Worm (Caenorhabditis elegans): ENCODE measurements around the gene ethe-1.

The ethe-1 gene

DNA sequence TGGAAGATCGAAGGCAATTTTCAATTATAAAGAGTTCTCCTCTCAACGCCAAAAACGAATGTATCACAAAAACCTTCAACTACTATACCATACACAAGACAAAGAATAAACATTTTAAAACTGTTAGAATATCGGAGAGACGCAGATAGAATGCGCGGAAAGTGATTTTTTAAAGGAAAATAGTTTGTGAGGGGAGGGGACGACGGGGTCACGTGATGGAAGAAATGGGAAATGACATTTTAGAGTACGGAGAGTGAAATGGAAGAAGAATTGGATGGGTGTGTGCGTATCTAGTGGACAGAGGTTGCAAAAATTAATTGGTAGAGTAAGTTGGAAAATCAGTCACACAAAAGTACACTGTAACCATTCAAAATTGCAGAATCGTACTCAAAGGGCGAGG is 25.8 kb upstream of the ethe-1 start:
- TF ChIP-seq unc-62 (GFP tag; optimal IDR thresholded peaks at IDR 0.05): no peak
- TF ChIP-seq fos-1 (tag; optimal IDR thresholded peaks at IDR 0.05): peak; percentile 9
- no peak for TF ChIP-seq unc-39 (tag; optimal IDR thresholded peaks at IDR 0.05)
- TF ChIP-seq nhr-25 (tag; optimal IDR thresholded peaks at IDR 0.05): peak; percentile 89
- TF ChIP-seq sem-4 (tag; optimal IDR thresholded peaks at IDR 0.05): no peak
- TF ChIP-seq aly-2 (tag; optimal IDR thresholded peaks at IDR 0.05): no peak
- peak; percentile 50 for TF ChIP-seq gmeb-1 (tag; optimal IDR thresholded peaks at IDR 0.05)
- TF ChIP-seq nhr-21 (tag; optimal IDR thresholded peaks at IDR 0.05): peak; percentile 41
- peak; percentile 79 for TF ChIP-seq sma-3 (GFP tag; optimal IDR thresholded peaks at IDR 0.05)
- no peak for TF ChIP-seq nhr-6 (tag; optimal IDR thresholded peaks at IDR 0.05)
- TF ChIP-seq nhr-237 (tag; optimal IDR thresholded peaks at IDR 0.05): no peak
- TF ChIP-seq ceh-82 (tag; optimal IDR thresholded peaks at IDR 0.05): no peak
- TF ChIP-seq ama-1 (optimal IDR thresholded peaks at IDR 0.05): no peak
- no peak for TF ChIP-seq Y55F3AM.14 (GFP tag; optimal IDR thresholded peaks at IDR 0.05)
- TF ChIP-seq C34F6.9 (tag; optimal IDR thresholded peaks at IDR 0.05): peak; percentile 20
- no peak for TF ChIP-seq unc-55 (GFP tag; optimal IDR thresholded peaks at IDR 0.05)
- no peak for TF ChIP-seq dmd-4 (tag; optimal IDR thresholded peaks at IDR 0.05)
- TF ChIP-seq nhr-77 (tag; optimal IDR thresholded peaks at IDR 0.05): no peak
- TF ChIP-seq crh-2 (tag; optimal IDR thresholded peaks at IDR 0.05): peak; percentile 38
- no peak for TF ChIP-seq nhr-10 (tag; optimal IDR thresholded peaks at IDR 0.05)
- no peak for TF ChIP-seq lin-13 (GFP tag; optimal IDR thresholded peaks at IDR 0.05)
- TF ChIP-seq alr-1 (tag; optimal IDR thresholded peaks at IDR 0.05): no peak
- TF ChIP-seq F13H6.1 (tag; optimal IDR thresholded peaks at IDR 0.05): peak; percentile 9
- no peak for TF ChIP-seq nhr-12 (tag; optimal IDR thresholded peaks at IDR 0.05)
- TF ChIP-seq lin-11 (tag; optimal IDR thresholded peaks at IDR 0.05): no peak
- no peak for TF ChIP-seq ZK546.5 (tag; optimal IDR thresholded peaks at IDR 0.05)
- TF ChIP-seq elt-3 (tag; optimal IDR thresholded peaks at IDR 0.05): no peak
- peak; percentile 61 for TF ChIP-seq sma-9 (GFP tag; optimal IDR thresholded peaks at IDR 0.05)
- no peak for TF ChIP-seq sma-9 (tag; optimal IDR thresholded peaks at IDR 0.05)
- TF ChIP-seq lin-39 (tag; optimal IDR thresholded peaks at IDR 0.05): no peak
- TF ChIP-seq snpc-4 (tag; optimal IDR thresholded peaks at IDR 0.05): no peak
- no peak for TF ChIP-seq mab-5 (tag; optimal IDR thresholded peaks at IDR 0.05)
- no peak for TF ChIP-seq elt-1 (tag; optimal IDR thresholded peaks at IDR 0.05)
- TF ChIP-seq R02D3.7 (tag; optimal IDR thresholded peaks at IDR 0.05): no peak
- peak; percentile 67 for TF ChIP-seq blmp-1 (tag; optimal IDR thresholded peaks at IDR 0.05; ENCODE audit: insufficient read depth)
- TF ChIP-seq nhr-129 (tag; optimal IDR thresholded peaks at IDR 0.05): peak; percentile 63
- TF ChIP-seq egl-27 (tag; optimal IDR thresholded peaks at IDR 0.05): peak; percentile 27
- peak in 1 of 2 experiments; percentile 34 for TF ChIP-seq lsy-2 (tag; optimal IDR thresholded peaks at IDR 0.05)
- no peak for TF ChIP-seq skn-1 (tag; optimal IDR thresholded peaks at IDR 0.05)
- peak; percentile 72 for TF ChIP-seq ceh-16 (tag; optimal IDR thresholded peaks at IDR 0.05)
- TF ChIP-seq nhr-11 (tag; optimal IDR thresholded peaks at IDR 0.05): no peak
- TF ChIP-seq zag-1 (tag; optimal IDR thresholded peaks at IDR 0.05): no peak
- TF ChIP-seq ztf-11 (tag; optimal IDR thresholded peaks at IDR 0.05): no peak
- no peak for TF ChIP-seq mdl-1 (tag; optimal IDR thresholded peaks at IDR 0.05)
- TF ChIP-seq nhr-23 (tag; optimal IDR thresholded peaks at IDR 0.05): no peak
- TF ChIP-seq peb-1 (tag; optimal IDR thresholded peaks at IDR 0.05): no peak
- TF ChIP-seq ztf-4 (tag; optimal IDR thresholded peaks at IDR 0.05): no peak
- no peak for TF ChIP-seq ztf-1 (GFP tag; conservative IDR thresholded peaks at IDR 0.05)
- no peak for TF ChIP-seq mbf-1 (tag; optimal IDR thresholded peaks at IDR 0.05)

DNA sequence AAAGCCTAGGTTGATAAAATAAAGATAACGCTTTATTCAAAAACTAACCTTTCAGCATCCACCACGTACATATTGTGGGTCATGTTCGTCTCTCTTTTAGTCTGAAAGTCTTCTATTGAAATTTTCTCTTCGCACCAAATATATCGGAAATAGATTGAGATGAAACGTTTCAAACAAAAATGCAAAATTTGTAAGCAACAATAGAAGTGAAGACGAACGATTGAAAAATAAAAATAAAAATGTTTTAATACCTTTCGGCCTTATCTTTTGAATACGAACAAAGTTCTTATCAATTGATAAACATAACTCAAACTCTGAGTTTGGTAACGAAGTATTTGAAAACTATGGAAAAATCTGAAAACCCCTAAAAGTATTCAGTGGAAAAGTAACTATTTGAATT is 24.5 kb upstream of the ethe-1 start, which contains the start of gene F56H11.2:
Gene F56H11.2 (minus strand): TSS at position 101 of the 400 bp plus-strand sequence.
- no peak for TF ChIP-seq sma-3 (GFP tag; optimal IDR thresholded peaks at IDR 0.05)
- TF ChIP-seq crh-2 (tag; optimal IDR thresholded peaks at IDR 0.05): no peak
- no peak for TF ChIP-seq mab-5 (tag; optimal IDR thresholded peaks at IDR 0.05)
- TF ChIP-seq sem-4 (tag; optimal IDR thresholded peaks at IDR 0.05): no peak
- TF ChIP-seq nhr-23 (tag; optimal IDR thresholded peaks at IDR 0.05): no peak
- no peak for TF ChIP-seq unc-39 (tag; optimal IDR thresholded peaks at IDR 0.05)
- TF ChIP-seq nhr-77 (tag; optimal IDR thresholded peaks at IDR 0.05): no peak
- TF ChIP-seq lin-39 (tag; optimal IDR thresholded peaks at IDR 0.05): no peak
- TF ChIP-seq skn-1 (tag; optimal IDR thresholded peaks at IDR 0.05): no peak
- TF ChIP-seq lsy-2 (tag; optimal IDR thresholded peaks at IDR 0.05): no peak
- no peak for TF ChIP-seq unc-62 (GFP tag; optimal IDR thresholded peaks at IDR 0.05)
- TF ChIP-seq egl-27 (tag; optimal IDR thresholded peaks at IDR 0.05): no peak
- TF ChIP-seq mbf-1 (tag; optimal IDR thresholded peaks at IDR 0.05): no peak
- no peak for TF ChIP-seq ZK546.5 (tag; optimal IDR thresholded peaks at IDR 0.05)
- no peak for TF ChIP-seq zag-1 (tag; optimal IDR thresholded peaks at IDR 0.05)
- TF ChIP-seq gmeb-1 (tag; optimal IDR thresholded peaks at IDR 0.05): no peak
- TF ChIP-seq ama-1 (optimal IDR thresholded peaks at IDR 0.05): no peak
- no peak for TF ChIP-seq ztf-4 (tag; optimal IDR thresholded peaks at IDR 0.05)
- no peak for TF ChIP-seq mdl-1 (tag; optimal IDR thresholded peaks at IDR 0.05)

All from whole organism, L2 larva.